Worm (Caenorhabditis elegans) whole organism, midembryonic: ENCODE results near the gene cnc-2.

Experiments
- ref-1 ChIP-seq: fragments of 200-800 bp; sonication (Bioruptor generic); conservative IDR thresholded peaks from 2 replicates; pipeline ENCODE4 v1.3.6; 2022; ENCODE audit warnings: missing genetic modification reagents, missing genetic modification characterization, missing compliant biosample characterization
- ztf-29 ChIP-seq: fragments of 200-800 bp; sonication (Bioruptor generic); IDR thresholded peaks from 2 replicates; pipeline ENCODE4 v1.3.6; 2022; ENCODE audit warnings: missing genetic modification reagents, missing genetic modification characterization, missing compliant biosample characterization

DNA sequence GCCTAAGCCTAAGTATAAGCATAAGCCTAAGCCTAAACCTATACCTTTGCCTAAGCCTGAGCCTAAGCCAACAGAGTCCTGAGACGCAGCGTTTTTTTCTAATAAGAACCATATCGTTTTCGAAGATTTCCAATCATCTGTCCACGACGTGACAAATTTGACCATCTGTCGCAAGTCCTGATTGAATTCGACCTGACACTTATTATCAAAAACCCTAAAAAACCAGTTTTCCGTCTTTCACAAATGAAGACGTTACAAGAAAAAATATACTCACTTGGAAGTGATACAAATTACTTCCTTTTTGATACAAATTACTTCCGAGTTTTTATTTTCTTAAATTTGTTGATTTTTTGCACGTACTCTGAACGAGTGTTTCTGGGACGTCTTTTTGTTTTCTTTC, 11.8 kb downstream of the cnc-2 start:
- no peak for TF ChIP-seq ztf-29 (GFP tag; lab: Robert Waterston, UW)
- TF ChIP-seq ref-1 (GFP tag; lab: Robert Waterston, UW): no peak
